Fruit fly (Drosophila melanogaster) Kc167 (cell line): Measurements from ENCODE around the gene CG33490.

Source experiments
- Myc ChIP-seq: fragments of >200 bp; optimal IDR thresholded peaks from 2 replicates; lab custom pipeline; 2017; ENCODE audit warnings: missing external identifiers
- h ChIP-seq: fragments of >200 bp; optimal IDR thresholded peaks from 3 replicates; lab custom pipeline; 2018; ENCODE audit warnings: missing external identifiers
- insv ChIP-seq: fragments of >200 bp; optimal IDR thresholded peaks from 3 replicates; lab custom pipeline; 2018; ENCODE audit warnings: missing external identifiers
- ttk ChIP-seq: sonication (Bioruptor generic); optimal IDR thresholded peaks from 2 replicates; lab custom pipeline; 2017; ENCODE audit warnings: missing external identifiers

DNA sequence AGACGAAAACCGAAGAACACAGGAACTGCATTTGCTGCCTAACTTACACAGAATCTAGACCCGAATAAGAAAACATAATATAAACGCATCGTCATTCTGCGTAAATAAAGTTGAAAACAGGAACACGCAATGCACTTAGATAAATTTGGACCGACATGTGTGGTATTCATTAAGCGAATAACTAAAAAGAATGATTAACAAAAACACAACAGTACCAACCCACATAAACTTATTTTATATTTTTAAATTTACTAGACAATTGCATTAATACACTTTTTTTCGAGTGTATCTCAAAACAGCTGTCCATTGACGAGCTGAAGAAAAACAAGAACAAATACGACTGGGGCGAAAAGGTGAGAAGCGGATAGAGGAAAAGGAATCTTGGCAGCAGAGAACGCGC lies 20.1 kb downstream of the CG33490 start:
- no peak for TF ChIP-seq Myc (lab: Kevin White, UChicago)
- TF ChIP-seq insv: no peak
- TF ChIP-seq ttk (lab: Kevin White, UChicago): no peak
- TF ChIP-seq h (lab: Kevin White, UChicago): no peak
